Comparison of ENCODE assay signal across 8 worm cellular contexts in genomic region chrV:4502624-4503023, ce11.
TF ChIP-seq lines count a peak whose summit lies in the region.

No protein-coding gene starts in this region.

TF ChIP-seq in whole organism, L1 larva, 84 proteins besides CTCF, POLR2A, EP300 and RAD21 (continues in another document):
- TF ChIP-seq lsy-2 (tag; optimal IDR thresholded peaks at IDR 0.05; lab: Kevin White, UChicago) (peak in 1 of 2 experiments; percentile 47), pax-3 (tag; optimal IDR thresholded peaks at IDR 0.05; lab: Kevin White, UChicago) (no peak), nhr-71 (tag; optimal IDR thresholded peaks at IDR 0.05; lab: Kevin White, UChicago) (peak; percentile 8), lin-14 (GFP tag; optimal IDR thresholded peaks at IDR 0.05; lab: Kevin White, UChicago) (peak; percentile 46), pag-3 (tag; optimal IDR thresholded peaks at IDR 0.05; lab: Kevin White, UChicago; ENCODE audit: borderline replicate concordance, insufficient read depth) (no peak), nhr-77 (tag; optimal IDR thresholded peaks at IDR 0.05; lab: Kevin White, UChicago) (no peak), nhr-84 (tag; optimal IDR thresholded peaks at IDR 0.05; lab: Kevin White, UChicago) (no peak), ceh-88 (GFP tag; IDR thresholded peaks at IDR 0.05; lab: Robert Waterston, UW) (no peak), ztf-11 (tag; optimal IDR thresholded peaks at IDR 0.05; lab: Kevin White, UChicago) (peak in 1 of 2 experiments; percentile 40), hlh-4 (tag; optimal IDR thresholded peaks at IDR 0.05; lab: Kevin White, UChicago) (no peak)

TF ChIP-seq in whole organism, L2 larva, 48 proteins besides CTCF, POLR2A, EP300 and RAD21:
- TF ChIP-seq nhr-77 (tag; optimal IDR thresholded peaks at IDR 0.05; lab: Kevin White, UChicago) (no peak), sma-9 (GFP tag; optimal IDR thresholded peaks at IDR 0.05; lab: Kevin White, UChicago) (peak; percentile 21), sma-9 (tag; optimal IDR thresholded peaks at IDR 0.05; lab: Kevin White, UChicago) (no peak), lsy-2 (tag; optimal IDR thresholded peaks at IDR 0.05; lab: Kevin White, UChicago) (peak in 1 of 2 experiments; percentile 4)

TF ChIP-seq in whole organism, L4 larva, 104 proteins besides CTCF, POLR2A, EP300 and RAD21:
- TF ChIP-seq set-16 (GFP tag; IDR thresholded peaks at IDR 0.05; lab: Robert Waterston, UW): peak; percentile 54; the same call in 1 of the 2 replicates
- 0 out of 2 replicates have a peak, but pooled peaks have one; percentile 12 for TF ChIP-seq hmg-1.1 (GFP tag; IDR thresholded peaks at IDR 0.05; lab: Robert Waterston, UW)
- TF ChIP-seq egl-43 (GFP tag; IDR thresholded peaks at IDR 0.05; lab: Robert Waterston, UW): 0 out of 2 replicates have a peak, but pooled peaks have one; percentile 40
- no peak for TF ChIP-seq F49E8.2 (tag; optimal IDR thresholded peaks at IDR 0.05; lab: Kevin White, UChicago; ENCODE audit: borderline replicate concordance)
- peak in 1 of 2 experiments; percentile 99 for TF ChIP-seq unc-62 (GFP tag; optimal IDR thresholded peaks at IDR 0.05 in 1 of 2; lab: Kevin White, UChicago)
- no peak for TF ChIP-seq unc-62 (tag; optimal IDR thresholded peaks at IDR 0.05; lab: Kevin White, UChicago)
TF ChIP-seq in whole organism, L4 larva: peak in this region for 4.

TF ChIP-seq in whole organism, early embryonic, 17 proteins besides CTCF, POLR2A, EP300 and RAD21:
- no peak for TF ChIP-seq tbx-37 (GFP tag; conservative IDR thresholded peaks at IDR 0.05; lab: Robert Waterston, UW)
- no peak for TF ChIP-seq ama-1 (optimal IDR thresholded peaks at IDR 0.05; lab: Kevin White, UChicago)
- TF ChIP-seq ceh-13 (GFP tag; optimal IDR thresholded peaks at IDR 0.05; lab: Kevin White, UChicago): no peak
- no peak for TF ChIP-seq tbx-11 (GFP tag; IDR thresholded peaks at IDR 0.05; lab: Robert Waterston, UW)
- peak; percentile 12 for TF ChIP-seq hmg-4 (GFP tag; optimal IDR thresholded peaks at IDR 0.05; lab: Kevin White, UChicago)
- TF ChIP-seq flt-1 (GFP tag; IDR thresholded peaks at IDR 0.05; lab: Robert Waterston, UW): no peak

TF ChIP-seq in whole organism, late embryonic, 69 proteins besides CTCF, POLR2A, EP300 and RAD21:
- TF ChIP-seq rnt-1 (tag; optimal IDR thresholded peaks at IDR 0.05; lab: Kevin White, UChicago): peak; percentile 29
- peak; percentile 74 for TF ChIP-seq unc-55 (GFP tag; optimal IDR thresholded peaks at IDR 0.05; lab: Kevin White, UChicago)
- no peak for TF ChIP-seq pros-1 (tag; optimal IDR thresholded peaks at IDR 0.05; lab: Kevin White, UChicago)
- TF ChIP-seq dmd-4 (tag; optimal IDR thresholded peaks at IDR 0.05; lab: Kevin White, UChicago; ENCODE audit: borderline replicate concordance): no peak
- peak; percentile 8 for TF ChIP-seq ceh-18 (tag; optimal IDR thresholded peaks at IDR 0.05; lab: Kevin White, UChicago)
TF ChIP-seq in whole organism, late embryonic: peak in this region for 3.

TF ChIP-seq in whole organism, midembryonic, 9 proteins besides CTCF, POLR2A, EP300 and RAD21:
- no peak for TF ChIP-seq cog-1 (tag; optimal IDR thresholded peaks at IDR 0.05; lab: Kevin White, UChicago)
- TF ChIP-seq tab-1 (GFP tag; IDR thresholded peaks at IDR 0.05; lab: Robert Waterston, UW): 0 out of 2 replicates have a peak, but pooled peaks have one; percentile 12

TF ChIP-seq in whole organism, mixed stage, embryonic, 35 proteins besides CTCF, POLR2A, EP300 and RAD21:
- TF ChIP-seq mab-5 (tag; optimal IDR thresholded peaks at IDR 0.05; lab: Kevin White, UChicago) (peak; percentile 14), ceh-83 (GFP tag; optimal IDR thresholded peaks at IDR 0.05; lab: Kevin White, UChicago) (no peak), ceh-39 (tag; optimal IDR thresholded peaks at IDR 0.05; lab: Kevin White, UChicago) (no peak), M03D4.4 (tag; optimal IDR thresholded peaks at IDR 0.05; lab: Kevin White, UChicago) (no peak), drap-1 (GFP tag; optimal IDR thresholded peaks at IDR 0.05; lab: Kevin White, UChicago) (no peak), elt-1 (tag; optimal IDR thresholded peaks at IDR 0.05; lab: Kevin White, UChicago; ENCODE audit: borderline replicate concordance, insufficient read depth) (no peak), ztf-11 (tag; optimal IDR thresholded peaks at IDR 0.05; lab: Kevin White, UChicago) (no peak), nhr-237 (tag; optimal IDR thresholded peaks at IDR 0.05; lab: Kevin White, UChicago) (no peak), nhr-28 (tag; optimal IDR thresholded peaks at IDR 0.05; lab: Kevin White, UChicago) (no peak), unc-39 (tag; optimal IDR thresholded peaks at IDR 0.05; lab: Kevin White, UChicago) (no peak), ces-1 (GFP tag; optimal IDR thresholded peaks at IDR 0.05; lab: Kevin White, UChicago) (no peak), unc-120 (tag; optimal IDR thresholded peaks at IDR 0.05; lab: Kevin White, UChicago; ENCODE audit: poor library complexity, severe bottlenecking) (peak; percentile 46), lsy-2 (tag; optimal IDR thresholded peaks at IDR 0.05; lab: Kevin White, UChicago) (no peak), lin-32 (GFP tag; optimal IDR thresholded peaks at IDR 0.05; lab: Kevin White, UChicago) (no peak), flh-1 (GFP tag; optimal IDR thresholded peaks at IDR 0.05; lab: Kevin White, UChicago) (no peak), hlh-1 (tag; optimal IDR thresholded peaks at IDR 0.05; lab: Kevin White, UChicago) (peak; percentile 91), pha-4 (tag; optimal IDR thresholded peaks at IDR 0.05; lab: Kevin White, UChicago) (no peak), zip-8 (tag; optimal IDR thresholded peaks at IDR 0.05; lab: Kevin White, UChicago) (no peak), ceh-43 (GFP tag; optimal IDR thresholded peaks at IDR 0.05; lab: Kevin White, UChicago) (no peak), elt-3 (tag; optimal IDR thresholded peaks at IDR 0.05; lab: Kevin White, UChicago) (no peak), nhr-2 (tag; optimal IDR thresholded peaks at IDR 0.05; lab: Kevin White, UChicago) (no peak), ham-2 (GFP tag; optimal IDR thresholded peaks at IDR 0.05; lab: Kevin White, UChicago) (no peak), unc-62 (GFP tag; optimal IDR thresholded peaks at IDR 0.05; lab: Kevin White, UChicago) (peak; percentile 83), bed-3 (GFP tag; optimal IDR thresholded peaks at IDR 0.05; lab: Kevin White, UChicago) (no peak), snpc-4 (tag; optimal IDR thresholded peaks at IDR 0.05; lab: Kevin White, UChicago) (no peak)

TF ChIP-seq in whole organism, young adult, 124 proteins besides CTCF, POLR2A, EP300 and RAD21:
- TF ChIP-seq zfh-2 (GFP tag; conservative IDR thresholded peaks at IDR 0.05; lab: Robert Waterston, UW) (peak; percentile 60), madf-10 (tag; optimal IDR thresholded peaks at IDR 0.05; lab: Kevin White, UChicago) (no peak)
